Worm (Caenorhabditis elegans): Measurements from ENCODE around the gene F41H10.4.

Gene F41H10.4

DNA sequence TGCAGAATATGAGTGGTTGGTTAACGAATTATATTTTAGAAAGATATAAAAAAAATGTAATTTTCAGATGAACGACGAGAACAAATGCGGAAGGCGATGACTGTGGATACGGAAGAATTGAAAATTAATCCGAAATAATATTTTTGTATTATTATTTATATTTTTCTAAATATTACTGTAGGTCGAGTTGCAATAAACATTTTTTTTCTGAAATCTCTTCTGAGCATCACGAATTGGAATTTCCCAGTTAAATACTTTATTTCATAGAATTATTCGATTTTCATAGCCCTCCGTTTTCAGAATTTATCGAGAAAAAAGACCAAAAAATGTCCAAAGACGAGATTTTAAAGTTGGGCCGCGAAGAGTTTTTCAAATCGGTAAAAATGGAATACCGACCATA lies 33.2 kb downstream of the F41H10.4 start, which contains the start of gene ZK616.2:
Gene ZK616.2, plus strand, starts transcription at position 301 of the 400 bp plus-strand sequence.
- no peak for TF ChIP-seq unc-62 (GFP tag; optimal IDR thresholded peaks at IDR 0.05)

- TF ChIP-seq unc-62 (GFP tag; optimal IDR thresholded peaks at IDR 0.05): no peak
Measured at ce11 chrIV:5400609-5401008, 36.2 kb downstream of the F41H10.4 start, which contains the start of gene ZK616.1. Gene ZK616.1, plus strand, starts transcription at chrIV:5400909.

ce11 chrIV:5405345-5405744 lies 41.0 kb downstream of the F41H10.4 start, which contains the start of gene ZK616.61:
Gene ZK616.61, plus strand, starts transcription at chrIV:5405645.
- TF ChIP-seq unc-62 (GFP tag; optimal IDR thresholded peaks at IDR 0.05): no peak

DNA sequence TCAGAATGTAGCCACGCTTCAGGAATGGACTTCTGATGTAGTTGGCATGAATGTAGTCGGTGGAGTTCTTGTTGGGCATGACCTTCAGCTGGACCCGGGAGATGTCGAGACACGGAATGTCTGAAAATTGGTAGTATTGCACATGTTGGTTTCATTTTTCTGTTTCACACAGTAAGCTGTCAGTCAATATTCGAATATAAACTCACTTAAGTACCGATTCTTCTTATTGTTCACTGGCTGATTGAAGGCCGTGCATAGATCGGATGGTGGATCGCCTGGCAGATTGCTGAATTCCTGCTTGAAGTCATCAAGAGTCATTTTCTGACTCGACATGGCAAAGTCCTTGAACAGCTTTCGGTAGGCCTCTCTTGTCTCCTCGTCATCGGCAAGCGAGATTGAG lies 44.8 kb downstream of the F41H10.4 start:
- TF ChIP-seq unc-62 (GFP tag; optimal IDR thresholded peaks at IDR 0.05): no peak

DNA sequence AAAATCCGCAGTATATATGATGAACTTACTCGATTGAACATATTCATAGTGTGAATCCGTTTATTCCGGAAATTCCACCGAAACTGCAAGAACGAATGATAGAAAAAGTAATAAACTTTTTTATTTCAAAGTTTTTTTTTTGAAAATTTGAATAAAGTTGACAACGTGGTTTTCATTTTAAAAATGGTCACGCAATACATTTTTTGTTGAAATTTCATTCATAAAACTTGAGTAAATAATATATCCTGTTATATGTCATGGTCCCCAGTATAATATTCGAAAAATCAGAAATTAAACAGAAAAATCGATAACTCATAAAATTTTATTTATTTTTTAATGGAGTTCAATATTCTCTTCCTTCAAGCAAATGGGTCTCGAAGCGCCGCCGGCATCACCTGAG lies 46.8 kb downstream of the F41H10.4 start, which contains the start of gene ZK616.65:
Gene ZK616.65, minus strand, starts transcription at position 101 of the 400 bp plus-strand sequence.
- no peak for TF ChIP-seq unc-62 (GFP tag; optimal IDR thresholded peaks at IDR 0.05)

ce11 chrIV:5411641-5412337 lies 47.4 kb downstream of the F41H10.4 start, which contains the start of gene ZK616.8:
Gene ZK616.8, minus strand, starts transcription at chrIV:5412193.
- no peak for TF ChIP-seq unc-62 (GFP tag; optimal IDR thresholded peaks at IDR 0.05)

DNA sequence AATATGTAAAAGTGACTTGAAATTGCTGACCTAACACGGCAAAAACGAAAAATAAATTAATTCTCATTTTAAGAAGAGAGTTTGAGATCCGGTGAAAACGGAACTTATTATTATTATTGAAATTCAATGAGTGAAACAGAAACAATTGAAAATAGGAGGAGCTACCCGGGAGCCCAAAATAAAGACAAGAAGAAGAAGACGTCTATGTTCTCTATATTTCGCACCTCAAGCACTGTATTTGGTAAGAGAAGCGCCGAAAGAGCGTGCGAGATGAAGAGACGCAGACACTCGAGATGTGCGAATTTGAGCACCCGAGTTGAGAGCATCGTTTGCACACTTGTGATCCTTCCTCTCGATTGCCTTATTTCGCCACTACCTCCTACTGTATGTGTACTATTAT lies 51.3 kb downstream of the F41H10.4 start, which contains the start of gene spp-7:
Gene spp-7, minus strand, starts transcription at position 101 of the 400 bp plus-strand sequence.
- no peak for TF ChIP-seq unc-62 (GFP tag; optimal IDR thresholded peaks at IDR 0.05)
